Worm (Caenorhabditis elegans): ENCODE results near the gene ttr-10.

Gene ttr-10

ce11 chrV:7553873-7554362, at the start of gene ttr-10:
Gene ttr-10, minus strand, starts transcription at chrV:7553923.
- TF ChIP-seq dsc-1 (tag; optimal IDR thresholded peaks at IDR 0.05) (peak; percentile 94), unc-98 (GFP tag; IDR thresholded peaks at IDR 0.05) (no peak), snu-23 (GFP tag; optimal IDR thresholded peaks at IDR 0.05) (no peak), fkh-4 (tag; optimal IDR thresholded peaks at IDR 0.05; ENCODE audit: borderline replicate concordance) (peak; percentile 84), ceh-63 (GFP tag; optimal IDR thresholded peaks at IDR 0.05) (no peak), nhr-71 (tag; optimal IDR thresholded peaks at IDR 0.05) (peak; percentile 8), hlh-4 (tag; optimal IDR thresholded peaks at IDR 0.05) (peak; percentile 44)

ce11 chrV:7603404-7603803, 49.7 kb upstream of the ttr-10 start, which contains the start of gene C50E3.11:
Gene C50E3.11, minus strand, starts transcription at chrV:7603486.
- TF ChIP-seq ztf-4 (tag; optimal IDR thresholded peaks at IDR 0.05) (no peak), zag-1 (tag; optimal IDR thresholded peaks at IDR 0.05) (no peak), ceh-82 (tag; optimal IDR thresholded peaks at IDR 0.05) (no peak)

- TF ChIP-seq fos-1 (tag; optimal IDR thresholded peaks at IDR 0.05) (no peak), fkh-10 (GFP tag; optimal IDR thresholded peaks at IDR 0.05) (no peak), jun-1 (tag; optimal IDR thresholded peaks at IDR 0.05) (no peak), isw-1 (GFP tag; IDR thresholded peaks at IDR 0.05) (no peak), zag-1 (tag; optimal IDR thresholded peaks at IDR 0.05) (no peak), lin-13 (GFP tag; optimal IDR thresholded peaks at IDR 0.05) (no peak), ets-5 (GFP tag; IDR thresholded peaks at IDR 0.05) (no peak), C34B4.2 (tag; optimal IDR thresholded peaks at IDR 0.05) (no peak), sup-37 (GFP tag; optimal IDR thresholded peaks at IDR 0.05) (no peak), snpc-4 (tag; optimal IDR thresholded peaks at IDR 0.05) (no peak), mab-9 (GFP tag; IDR thresholded peaks at IDR 0.05) (no peak), nhr-85 (tag) (no peak), sox-4 (tag; optimal IDR thresholded peaks at IDR 0.05) (no peak), nhr-76 (tag; optimal IDR thresholded peaks at IDR 0.05) (no peak), mdl-1 (tag; optimal IDR thresholded peaks at IDR 0.05) (no peak)
Measured at ce11 chrV:7601443-7601842, 47.7 kb upstream of the ttr-10 start, which contains the start of gene scl-26. Gene scl-26, minus strand, starts transcription at chrV:7601543.

- no peak for TF ChIP-seq fkh-4 (tag; optimal IDR thresholded peaks at IDR 0.05; ENCODE audit: borderline replicate concordance)
- no peak for TF ChIP-seq unc-86 (tag; optimal IDR thresholded peaks at IDR 0.05)
- no peak for TF ChIP-seq nhr-47 (tag; optimal IDR thresholded peaks at IDR 0.05)
- no peak for TF ChIP-seq ceh-63 (GFP tag; optimal IDR thresholded peaks at IDR 0.05)
- no peak for TF ChIP-seq hlh-4 (tag; optimal IDR thresholded peaks at IDR 0.05)
- no peak for TF ChIP-seq ztf-11 (tag; optimal IDR thresholded peaks at IDR 0.05)
Measured at ce11 chrV:7600149-7600548, 46.4 kb upstream of the ttr-10 start, which contains the start of gene C50E3.9. Gene C50E3.9, minus strand, starts transcription at chrV:7600249.

- TF ChIP-seq snu-23 (GFP tag; optimal IDR thresholded peaks at IDR 0.05) (no peak), lin-15B (tag; optimal IDR thresholded peaks at IDR 0.05) (no peak), lin-39 (tag; optimal IDR thresholded peaks at IDR 0.05) (no peak), mep-1 (tag; optimal IDR thresholded peaks at IDR 0.05) (no peak), elt-3 (tag; optimal IDR thresholded peaks at IDR 0.05) (no peak)
Measured at ce11 chrV:7598269-7598668, 44.5 kb upstream of the ttr-10 start, which contains the start of gene C50E3.7. Gene C50E3.7, minus strand, starts transcription at chrV:7598369.

- TF ChIP-seq C34B4.2 (tag; optimal IDR thresholded peaks at IDR 0.05) (no peak), hlh-17 (GFP tag; optimal IDR thresholded peaks at IDR 0.05; ENCODE audit: borderline replicate concordance) (no peak), dsc-1 (tag; optimal IDR thresholded peaks at IDR 0.05) (no peak), nhr-19 (GFP tag; conservative IDR thresholded peaks at IDR 0.05) (no peak), nhr-237 (tag; optimal IDR thresholded peaks at IDR 0.05) (no peak), unc-130 (tag; optimal IDR thresholded peaks at IDR 0.05) (no peak), fos-1 (tag; optimal IDR thresholded peaks at IDR 0.05) (no peak), ceh-82 (tag; optimal IDR thresholded peaks at IDR 0.05) (no peak), sox-4 (tag; optimal IDR thresholded peaks at IDR 0.05) (no peak), lir-3 (tag; optimal IDR thresholded peaks at IDR 0.05; ENCODE audit: poor library complexity) (no peak), ztf-11 (tag; optimal IDR thresholded peaks at IDR 0.05) (no peak), isw-1 (GFP tag; IDR thresholded peaks at IDR 0.05) (no peak), nhr-90 (tag; optimal IDR thresholded peaks at IDR 0.05; ENCODE audit: poor library complexity) (no peak)
Measured at ce11 chrV:7595132-7595531, 41.4 kb upstream of the ttr-10 start.
